Fruit fly (Drosophila melanogaster) whole organism, embryonic: Measurements from ENCODE around the gene CG34303.

Source experiments
- CG1603 ChIP-seq: fragments of 200-800 bp; sonication (Bioruptor generic); optimal IDR thresholded peaks from 2 replicates; lab custom pipeline; 2019; ENCODE audit warnings: missing biosample characterization, mild to moderate bottlenecking, missing genetic modification characterization, moderate library complexity
- CG42726 ChIP-seq: fragments of 200-800 bp; sonication (Bioruptor generic); IDR thresholded peaks from 2 replicates; pipeline ENCODE4 v1.3.6; 2022; ENCODE audit warnings: missing biosample characterization, missing genetic modification characterization; ENCODE audit not compliant: partially characterized antibody
- Deaf1 ChIP-seq: fragments of 200-800 bp; optimal IDR thresholded peaks from 3 replicates; lab custom pipeline; 2019; ENCODE audit warnings: missing biosample characterization, mild to moderate bottlenecking, missing genetic modification characterization, moderate library complexity
- Ets97D ChIP-seq: fragments of 200-800 bp; sonication (Bioruptor generic); optimal IDR thresholded peaks from 3 replicates; lab custom pipeline; 2016; ENCODE audit warnings: missing biosample characterization, missing genetic modification characterization
- Hmx ChIP-seq: fragments of 200-800 bp; sonication (Bioruptor generic); optimal IDR thresholded peaks from 2 replicates; lab custom pipeline; 2016; ENCODE audit warnings: missing biosample characterization, missing genetic modification characterization
- Hsf ChIP-seq: fragments of 200-800 bp; sonication (Bioruptor generic); optimal IDR thresholded peaks from 3 replicates; lab custom pipeline; 2016; ENCODE audit warnings: missing biosample characterization, missing genetic modification characterization
- dmrt99B ChIP-seq: fragments of 200-800 bp; sonication (Bioruptor generic); optimal IDR thresholded peaks from 2 replicates; lab custom pipeline; 2018; ENCODE audit warnings: missing biosample characterization, mild to moderate bottlenecking, missing genetic modification characterization, moderate library complexity
- klu ChIP-seq: fragments of 200-800 bp; sonication (Bioruptor generic); IDR thresholded peaks from 2 replicates; pipeline ENCODE4 v1.3.6; 2022; ENCODE audit warnings: missing biosample characterization, missing genetic modification characterization
- odd ChIP-seq: fragments of 200-800 bp; sonication (Bioruptor generic); optimal IDR thresholded peaks from 2 replicates; lab custom pipeline; 2017; ENCODE audit warnings: missing biosample characterization, mild to moderate bottlenecking, missing genetic modification characterization
- tup ChIP-seq: fragments of 200-800 bp; sonication (Bioruptor generic); optimal IDR thresholded peaks from 2 replicates; lab custom pipeline; 2016; ENCODE audit warnings: missing biosample characterization, mild to moderate bottlenecking, missing genetic modification characterization, moderate library complexity

- TF ChIP-seq Hsf (GFP tag; lab: Kevin White, UChicago) (peak; percentile 34), Ets97D (GFP tag; lab: Kevin White, UChicago) (no peak), CG42726 (no peak), klu (GFP tag; lab: Robert Waterston, UW) (no peak), Deaf1 (tag; lab: Kevin White, UChicago) (no peak), tup (no peak), Hmx (no peak), odd (GFP tag; lab: Kevin White, UChicago) (no peak), CG1603 (peak; percentile 68), dmrt99B (no peak)
Measured at dm6 chr3R:10161163-10161562, 9.5 kb upstream of the CG34303 start, which contains the start of gene CG6254.
